Fruit fly (Drosophila melanogaster) whole organism, prepupa: ENCODE data around the gene Lamtor5.

ENCODE experiments used
- CG10631 ChIP-seq: fragments of 200-800 bp; sonication (Bioruptor generic); optimal IDR thresholded peaks from 2 replicates; lab custom pipeline; 2016; ENCODE audit warnings: missing biosample characterization, missing genetic modification characterization
- CG10669 ChIP-seq: fragments of 200-800 bp; sonication (Bioruptor generic); optimal IDR thresholded peaks from 3 replicates; lab custom pipeline; 2018; ENCODE audit warnings: missing biosample characterization, mild to moderate bottlenecking, missing genetic modification characterization, moderate library complexity
- CG11762 ChIP-seq: fragments of 200-800 bp; sonication (Bioruptor generic); optimal IDR thresholded peaks from 3 replicates; lab custom pipeline; 2016; ENCODE audit warnings: missing biosample characterization, missing genetic modification characterization; ENCODE audit not compliant: insufficient read depth
- CG11902 ChIP-seq: fragments of 200-800 bp; sonication (Bioruptor generic); optimal IDR thresholded peaks from 3 replicates; lab custom pipeline; 2016; ENCODE audit warnings: missing biosample characterization, missing genetic modification characterization
- CG15336 ChIP-seq: fragments of 200-800 bp; sonication (Bioruptor generic); IDR thresholded peaks from 2 replicates; pipeline ENCODE4 v1.3.6; 2022; ENCODE audit warnings: missing biosample characterization, missing genetic modification characterization
- CG16779 ChIP-seq: fragments of 200-800 bp; sonication (Bioruptor generic); optimal IDR thresholded peaks from 3 replicates; lab custom pipeline; 2017; ENCODE audit warnings: missing biosample characterization, mild to moderate bottlenecking, missing genetic modification characterization
- CG31627 ChIP-seq: fragments of 200-800 bp; sonication (Bioruptor generic); optimal IDR thresholded peaks from 3 replicates; lab custom pipeline; 2016; ENCODE audit warnings: missing biosample characterization, missing genetic modification characterization
- CG6163 ChIP-seq: fragments of 200-800 bp; sonication (Bioruptor generic); IDR thresholded peaks from 3 replicates; pipeline ENCODE4 v1.3.6; 2022; ENCODE audit warnings: missing biosample characterization, missing genetic modification characterization
- CG6276 ChIP-seq: fragments of 200-800 bp; sonication (Bioruptor generic); optimal IDR thresholded peaks from 2 replicates; lab custom pipeline; 2017; ENCODE audit warnings: missing biosample characterization, mild to moderate bottlenecking, missing genetic modification characterization
- CG6792 ChIP-seq: fragments of 200-800 bp; sonication (Bioruptor generic); optimal IDR thresholded peaks from 3 replicates; lab custom pipeline; 2016; ENCODE audit warnings: missing biosample characterization, missing genetic modification characterization
- CG6808 ChIP-seq: fragments of 200-800 bp; sonication (Bioruptor generic); optimal IDR thresholded peaks from 3 replicates; lab custom pipeline; 2017; ENCODE audit warnings: missing biosample characterization, missing genetic modification characterization, mild to moderate bottlenecking, moderate library complexity, missing genetic modification reagents
- CG6854 ChIP-seq: fragments of 200-800 bp; sonication (Bioruptor generic); optimal IDR thresholded peaks from 2 replicates; lab custom pipeline; 2017; ENCODE audit warnings: missing biosample characterization, mild to moderate bottlenecking, missing genetic modification characterization
- CG7368 ChIP-seq: fragments of 200-800 bp; sonication (Bioruptor generic); optimal IDR thresholded peaks from 3 replicates; lab custom pipeline; 2016; ENCODE audit warnings: missing biosample characterization, missing genetic modification characterization
- CG8119 ChIP-seq: fragments of 200-800 bp; sonication (Bioruptor generic); IDR thresholded peaks from 3 replicates; pipeline ENCODE4 v1.3.6; 2022; ENCODE audit warnings: missing biosample characterization, missing genetic modification characterization
- CG8632 ChIP-seq: fragments of 200-800 bp; sonication (Bioruptor generic); optimal IDR thresholded peaks from 3 replicates; lab custom pipeline; 2016; ENCODE audit warnings: missing biosample characterization, missing genetic modification characterization
- Ets21C ChIP-seq: fragments of 200-800 bp; sonication (Bioruptor generic); optimal IDR thresholded peaks from 3 replicates; lab custom pipeline; 2016; ENCODE audit warnings: missing biosample characterization, missing genetic modification characterization
- Ets96B ChIP-seq: fragments of 200-800 bp; optimal IDR thresholded peaks from 2 replicates; lab custom pipeline; 2019; ENCODE audit warnings: missing biosample characterization, mild to moderate bottlenecking, missing genetic modification characterization, moderate library complexity
- Gug ChIP-seq: fragments of 200-800 bp; sonication (Bioruptor generic); IDR thresholded peaks from 2 replicates; pipeline ENCODE4 v1.3.6; 2022; ENCODE audit warnings: missing biosample characterization, missing genetic modification characterization
- Hr38 ChIP-seq: sonication (Bioruptor generic); optimal IDR thresholded peaks from 2 replicates; lab custom pipeline; 2016; ENCODE audit warnings: missing biosample characterization, missing genetic modification characterization
- Hr4 ChIP-seq: fragments of 200-800 bp; sonication (Bioruptor generic); optimal IDR thresholded peaks from 3 replicates; lab custom pipeline; 2016; ENCODE audit warnings: missing biosample characterization, missing genetic modification characterization
- Met ChIP-seq: fragments of 200-800 bp; sonication (Bioruptor generic); optimal IDR thresholded peaks from 3 replicates; lab custom pipeline; 2016; ENCODE audit warnings: missing biosample characterization, missing genetic modification characterization
- OdsH ChIP-seq: fragments of 200-800 bp; sonication (Bioruptor generic); optimal IDR thresholded peaks from 3 replicates; lab custom pipeline; 2016; ENCODE audit warnings: missing biosample characterization, missing genetic modification characterization
- Smox ChIP-seq: fragments of 200-800 bp; sonication (Bioruptor generic); optimal IDR thresholded peaks from 3 replicates; lab custom pipeline; 2016; ENCODE audit warnings: missing biosample characterization, missing genetic modification characterization
- Sox14 ChIP-seq: fragments of 200-800 bp; sonication (Bioruptor generic); optimal IDR thresholded peaks from 3 replicates; lab custom pipeline; 2016; ENCODE audit warnings: missing biosample characterization, missing genetic modification characterization
- Sox15 ChIP-seq: fragments of 200-800 bp; sonication (Bioruptor generic); optimal IDR thresholded peaks from 3 replicates; lab custom pipeline; 2016; ENCODE audit warnings: missing biosample characterization, missing genetic modification characterization
- achi ChIP-seq: fragments of 200-800 bp; sonication (Bioruptor generic); optimal IDR thresholded peaks from 3 replicates; lab custom pipeline; 2016; ENCODE audit warnings: missing biosample characterization, missing genetic modification characterization
- dsx ChIP-seq: fragments of 200-800 bp; optimal IDR thresholded peaks from 3 replicates; lab custom pipeline; 2019; ENCODE audit warnings: missing biosample characterization, mild to moderate bottlenecking, missing genetic modification characterization, moderate library complexity; ENCODE audit not compliant: poor library complexity, severe bottlenecking
- esn ChIP-seq: fragments of 200-800 bp; sonication (Bioruptor generic); optimal IDR thresholded peaks from 2 replicates; lab custom pipeline; 2016; ENCODE audit warnings: missing biosample characterization, mild to moderate bottlenecking, missing genetic modification characterization, moderate library complexity
- fd59A ChIP-seq: fragments of 200-800 bp; sonication (Bioruptor generic); optimal IDR thresholded peaks from 2 replicates; lab custom pipeline; 2017; ENCODE audit warnings: missing biosample characterization, mild to moderate bottlenecking, missing genetic modification characterization, missing genetic modification reagents
- fd85E ChIP-seq: fragments of 200-800 bp; sonication (Bioruptor generic); optimal IDR thresholded peaks from 3 replicates; lab custom pipeline; 2016; ENCODE audit warnings: missing biosample characterization, missing genetic modification characterization
- fkh ChIP-seq: fragments of 200-800 bp; sonication (Bioruptor generic); optimal IDR thresholded peaks from 3 replicates; lab custom pipeline; 2017; ENCODE audit warnings: missing biosample characterization, mild to moderate bottlenecking, missing genetic modification characterization, moderate library complexity
- lz ChIP-seq: fragments of 200-800 bp; sonication (Bioruptor generic); optimal IDR thresholded peaks from 3 replicates; lab custom pipeline; 2016; ENCODE audit warnings: missing biosample characterization, missing genetic modification characterization
- ss ChIP-seq, 2 experiments: fragments of 200-800 bp; sonication (Bioruptor generic); optimal IDR thresholded peaks; 2 replicates in 1 of 2; 3 replicates in 1 of 2; lab custom pipeline; 2017 to 2018; ENCODE audit warnings: mild to moderate bottlenecking in 2 of 2, missing biosample characterization in 2 of 2, missing genetic modification characterization in 2 of 2, moderate library complexity in 1 of 2
- svp ChIP-seq: fragments of 200-800 bp; sonication (Bioruptor generic); peaks from one replicate; lab custom pipeline; 2016; ENCODE audit warnings: missing biosample characterization, missing genetic modification characterization

The Lamtor5 gene

DNA sequence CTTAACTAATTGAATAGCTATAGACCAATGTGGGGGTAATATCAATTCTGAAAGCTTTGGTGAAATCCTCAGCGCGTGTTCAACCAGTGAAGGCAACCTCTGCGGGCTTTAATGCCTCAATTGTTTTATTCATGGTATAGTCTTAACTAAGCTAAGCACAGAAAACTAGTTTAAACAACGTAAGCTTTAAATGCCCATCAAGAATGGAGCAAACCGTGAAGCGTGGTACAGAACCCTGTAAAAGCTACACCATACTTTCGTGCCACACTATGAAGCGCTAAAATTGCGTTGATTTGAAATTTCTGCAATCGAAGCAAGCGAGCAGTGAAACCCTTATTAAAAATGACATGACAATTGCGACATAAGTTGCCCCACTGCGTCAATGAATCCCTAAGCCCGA lies 37.7 kb downstream of the Lamtor5 start:
- TF ChIP-seq Ets21C (GFP tag; lab: Kevin White, UChicago) (no peak), OdsH (no peak)

DNA sequence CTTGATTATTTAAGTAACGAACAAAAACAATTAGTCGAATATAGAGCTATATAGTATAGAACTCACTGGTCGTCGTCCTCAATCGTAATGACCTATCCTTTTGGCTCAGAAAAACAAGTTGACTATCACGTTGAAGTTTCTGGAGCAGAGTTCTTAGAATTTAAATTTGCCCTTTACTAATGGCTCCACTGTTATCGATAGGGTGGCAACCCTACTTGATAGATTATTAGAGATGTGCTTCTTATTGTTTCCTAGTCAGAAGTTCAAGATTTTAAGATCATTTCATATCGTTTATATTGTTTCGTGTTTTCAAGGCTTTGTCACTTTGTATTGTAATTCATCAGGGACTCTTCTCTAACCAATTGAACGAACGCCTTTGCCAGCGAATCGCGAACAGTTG lies 38.5 kb downstream of the Lamtor5 start, which contains the start of gene CG14810:
Gene CG14810, minus strand, starts transcription at position 101 of the 400 bp plus-strand sequence.
- TF ChIP-seq CG8632 (no peak), fd85E (GFP tag; lab: Kevin White, UChicago) (no peak), ss (GFP tag; optimal IDR thresholded peaks at IDR 0.05; lab: Kevin White, UChicago) (no peak), CG6854 (GFP tag; lab: Kevin White, UChicago) (no peak), CG6792 (GFP tag; lab: Kevin White, UChicago) (no peak), Sox14 (GFP tag; lab: Kevin White, UChicago) (no peak), achi (GFP tag; lab: Kevin White, UChicago) (no peak), CG10669 (GFP tag; lab: Kevin White, UChicago) (no peak), fkh (GFP tag; lab: Kevin White, UChicago) (no peak), CG7368 (no peak), lz (GFP tag; lab: Kevin White, UChicago) (no peak), CG15336 (GFP tag; lab: Robert Waterston, UW) (no peak), Gug (GFP tag; lab: Robert Waterston, UW) (no peak), Sox15 (GFP tag; lab: Kevin White, UChicago) (no peak)

DNA sequence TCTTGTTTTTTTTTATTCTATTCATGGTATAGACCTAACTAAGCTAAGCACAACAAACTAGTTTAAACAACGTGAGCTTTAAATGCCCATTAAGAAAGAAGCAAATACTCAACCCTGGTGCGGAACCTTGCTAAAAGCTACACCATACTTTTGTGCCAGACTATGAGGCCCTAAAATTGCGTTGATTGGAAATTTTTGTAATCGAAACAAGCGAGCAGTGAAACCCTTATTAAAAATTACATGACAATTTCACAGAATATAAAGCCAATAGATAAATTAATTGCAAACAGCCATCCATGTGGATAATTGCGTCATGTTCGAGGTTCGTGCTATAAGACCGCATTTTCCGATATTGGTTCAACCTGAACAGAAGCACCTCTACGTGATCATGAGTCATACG lies 39.7 kb downstream of the Lamtor5 start:
- TF ChIP-seq fd59A (GFP tag; lab: Kevin White, UChicago) (no peak), svp (GFP tag; lab: Kevin White, UChicago) (no peak), esn (no peak), Ets96B (tag; lab: Kevin White, UChicago) (no peak), CG8119 (GFP tag; lab: Robert Waterston, UW) (no peak), Smox (GFP tag; lab: Kevin White, UChicago) (no peak), CG6808 (GFP tag; lab: Kevin White, UChicago) (no peak), CG16779 (tag; lab: Kevin White, UChicago) (no peak), CG6163 (GFP tag; lab: Robert Waterston, UW) (no peak), fd85E (GFP tag; lab: Kevin White, UChicago) (no peak), CG31627 (GFP tag; lab: Kevin White, UChicago) (no peak), Met (GFP tag; lab: Kevin White, UChicago) (no peak), CG10631 (GFP tag; lab: Kevin White, UChicago) (no peak), Hr4 (GFP tag; lab: Kevin White, UChicago) (no peak)

DNA sequence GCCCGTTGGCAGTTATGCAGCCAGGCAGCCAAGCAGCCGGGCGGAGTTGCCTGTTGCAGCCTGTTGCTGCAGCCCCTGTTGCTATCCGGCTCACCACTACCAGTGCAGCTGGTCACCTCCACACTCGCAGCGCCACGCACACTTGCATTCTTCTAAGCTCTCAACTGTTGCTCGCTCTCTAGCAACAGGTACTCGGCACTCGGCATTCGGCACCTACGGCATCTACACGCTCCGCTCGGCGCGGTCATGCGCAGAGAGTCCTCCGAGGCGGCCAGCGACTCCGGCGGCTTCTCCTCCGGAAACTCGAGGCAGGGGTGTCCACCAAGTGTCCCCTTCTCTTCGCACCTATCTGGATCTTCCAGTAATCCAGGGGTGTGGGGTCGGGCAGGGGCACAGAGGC lies 47.6 kb downstream of the Lamtor5 start:
- TF ChIP-seq CG6276 (no peak), CG11902 (no peak), CG6808 (GFP tag; lab: Kevin White, UChicago) (no peak), Smox (GFP tag; lab: Kevin White, UChicago) (no peak), CG6854 (GFP tag; lab: Kevin White, UChicago) (no peak), CG11762 (GFP tag; lab: Kevin White, UChicago) (no peak), CG15336 (GFP tag; lab: Robert Waterston, UW) (no peak), Sox14 (GFP tag; lab: Kevin White, UChicago) (no peak), CG10669 (GFP tag; lab: Kevin White, UChicago) (no peak), dsx (GFP tag; lab: Kevin White, UChicago) (no peak), Hr38 (no peak)
